Worm (Caenorhabditis elegans) whole organism, L2 larva: ENCODE data around the gene rab-37.
"Not testable (repeated sequence)": the region's sequence is repeated elsewhere in the genome, so short reads cannot be mapped to it uniquely, and the experiment has no call there.

Experiments
- C34F6.9 ChIP-seq: fragments of 150-350 bp; optimal IDR thresholded peaks from 2 replicates; lab custom pipeline; 2014; ENCODE audit warnings: missing biosample characterization, missing genetic modification characterization
- F13H6.1 ChIP-seq: sonication (generic microtip); optimal IDR thresholded peaks from 2 replicates; lab custom pipeline; 2016; ENCODE audit warnings: missing genetic modification characterization, missing compliant biosample characterization
- R02D3.7 ChIP-seq: fragments of 150-350 bp; optimal IDR thresholded peaks from 2 replicates; lab custom pipeline; 2014; ENCODE audit warnings: missing biosample characterization, missing genetic modification characterization
- Y55F3AM.14 ChIP-seq: fragments of 200-800 bp; sonication (Bioruptor generic); optimal IDR thresholded peaks from 2 replicates; lab custom pipeline; 2018; ENCODE audit warnings: mild to moderate bottlenecking, missing genetic modification characterization, missing compliant biosample characterization
- ZK546.5 ChIP-seq: sonication (generic microtip); optimal IDR thresholded peaks from 2 replicates; lab custom pipeline; 2017; ENCODE audit warnings: missing biosample characterization, missing genetic modification characterization
- alr-1 ChIP-seq: fragments of 150-350 bp; optimal IDR thresholded peaks from 2 replicates; lab custom pipeline; 2014; ENCODE audit warnings: missing biosample characterization, missing genetic modification characterization
- ama-1 ChIP-seq: fragments of 150-350 bp; optimal IDR thresholded peaks from 2 replicates; lab custom pipeline; 2018; ENCODE audit warnings: inconsistent platforms
- blmp-1 ChIP-seq: sonication (generic microtip); optimal IDR thresholded peaks from 2 replicates; lab custom pipeline; 2017; ENCODE audit warnings: missing genetic modification characterization, mild to moderate bottlenecking, missing compliant biosample characterization, antibody characterized with exemption, moderate library complexity; ENCODE audit not compliant: insufficient read depth
- ceh-16 ChIP-seq: fragments of 150-350 bp; optimal IDR thresholded peaks from 2 replicates; lab custom pipeline; 2014; ENCODE audit warnings: missing biosample characterization, missing genetic modification characterization
- ceh-82 ChIP-seq: fragments of 150-350 bp; optimal IDR thresholded peaks from 2 replicates; lab custom pipeline; 2014; ENCODE audit warnings: missing biosample characterization, missing genetic modification characterization
- crh-2 ChIP-seq: sonication (generic microtip); optimal IDR thresholded peaks from 2 replicates; lab custom pipeline; 2017; ENCODE audit warnings: missing biosample characterization, missing genetic modification characterization
- dmd-4 ChIP-seq: sonication (generic microtip); optimal IDR thresholded peaks from 2 replicates; lab custom pipeline; 2017; ENCODE audit warnings: missing biosample characterization, missing genetic modification characterization
- elt-1 ChIP-seq: fragments of 150-350 bp; optimal IDR thresholded peaks from 2 replicates; lab custom pipeline; 2014; ENCODE audit warnings: missing biosample characterization, missing genetic modification characterization
- elt-3 ChIP-seq: sonication (generic microtip); optimal IDR thresholded peaks from 2 replicates; lab custom pipeline; 2017; ENCODE audit warnings: missing biosample characterization, missing genetic modification characterization
- fos-1 ChIP-seq: fragments of 150-350 bp; optimal IDR thresholded peaks from 2 replicates; lab custom pipeline; 2014; ENCODE audit warnings: missing biosample characterization, missing genetic modification characterization
- gmeb-1 ChIP-seq: fragments of 150-350 bp; optimal IDR thresholded peaks from 2 replicates; lab custom pipeline; 2014; ENCODE audit warnings: missing biosample characterization, missing genetic modification characterization
- lin-11 ChIP-seq: fragments of 150-350 bp; sonication (generic microtip); optimal IDR thresholded peaks from 2 replicates; lab custom pipeline; 2014; ENCODE audit warnings: missing biosample characterization, missing genetic modification characterization, inconsistent platforms, mixed read lengths
- lin-13 ChIP-seq: fragments of 150-350 bp; optimal IDR thresholded peaks from 2 replicates; lab custom pipeline; 2014; ENCODE audit warnings: missing biosample characterization, missing genetic modification reagents, missing genetic modification characterization
- lin-39 ChIP-seq: fragments of 150-350 bp; optimal IDR thresholded peaks from 2 replicates; lab custom pipeline; 2014; ENCODE audit warnings: missing biosample characterization, missing genetic modification reagents, missing genetic modification characterization
- mbf-1 ChIP-seq: sonication (generic microtip); optimal IDR thresholded peaks from 2 replicates; lab custom pipeline; 2017; ENCODE audit warnings: missing biosample characterization, missing genetic modification characterization
- mdl-1 ChIP-seq, 2 experiments: fragments of 150-350 bp in 1 of 2; sonication (generic microtip) in 1 of 2; optimal IDR thresholded peaks; 2 replicates each; lab custom pipeline; 2017; ENCODE audit warnings: missing biosample characterization in 2 of 2, missing genetic modification characterization in 2 of 2
- nhr-10 ChIP-seq: sonication (generic microtip); optimal IDR thresholded peaks from 2 replicates; lab custom pipeline; 2017; ENCODE audit warnings: missing biosample characterization, missing genetic modification characterization
- nhr-11 ChIP-seq: fragments of 150-350 bp; optimal IDR thresholded peaks from 2 replicates; lab custom pipeline; 2014; ENCODE audit warnings: missing biosample characterization, missing genetic modification characterization
- nhr-12 ChIP-seq: fragments of 150-350 bp; optimal IDR thresholded peaks from 2 replicates; lab custom pipeline; 2014; ENCODE audit warnings: missing biosample characterization, missing genetic modification characterization
- nhr-129 ChIP-seq: fragments of 150-350 bp; optimal IDR thresholded peaks from 2 replicates; lab custom pipeline; 2014; ENCODE audit warnings: missing biosample characterization, missing genetic modification characterization
- nhr-21 ChIP-seq: fragments of 150-350 bp; optimal IDR thresholded peaks from 2 replicates; lab custom pipeline; 2014; ENCODE audit warnings: missing biosample characterization, missing genetic modification characterization
- nhr-6 ChIP-seq: fragments of 150-350 bp; optimal IDR thresholded peaks from 2 replicates; lab custom pipeline; 2014; ENCODE audit warnings: missing biosample characterization, missing genetic modification characterization
- nhr-77 ChIP-seq: fragments of 150-350 bp; optimal IDR thresholded peaks from 2 replicates; lab custom pipeline; 2014; ENCODE audit warnings: missing biosample characterization, missing genetic modification characterization
- peb-1 ChIP-seq: fragments of 150-350 bp; optimal IDR thresholded peaks from 2 replicates; lab custom pipeline; 2014; ENCODE audit warnings: missing biosample characterization, missing genetic modification characterization
- sem-4 ChIP-seq: fragments of 150-350 bp; optimal IDR thresholded peaks from 2 replicates; lab custom pipeline; 2014; ENCODE audit warnings: missing biosample characterization, missing genetic modification reagents, missing genetic modification characterization
- sma-9 ChIP-seq, 2 experiments: fragments of 150-350 bp in 1 of 2; sonication (generic microtip) in 1 of 2; optimal IDR thresholded peaks; 2 replicates each; lab custom pipeline; 2014 to 2016; ENCODE audit warnings: missing genetic modification characterization in 2 of 2, mild to moderate bottlenecking in 1 of 2, missing biosample characterization in 1 of 2, missing compliant biosample characterization in 1 of 2, missing genetic modification reagents in 1 of 2, moderate library complexity in 1 of 2
- snpc-4 ChIP-seq: fragments of 150-350 bp; optimal IDR thresholded peaks from 2 replicates; lab custom pipeline; 2014; ENCODE audit warnings: missing biosample characterization, missing genetic modification characterization
- unc-39 ChIP-seq: fragments of 150-350 bp; optimal IDR thresholded peaks from 2 replicates; lab custom pipeline; 2014; ENCODE audit warnings: missing biosample characterization, missing genetic modification characterization
- unc-55 ChIP-seq: fragments of 150-350 bp; sonication (generic microtip); optimal IDR thresholded peaks from 3 replicates; lab custom pipeline; 2014; ENCODE audit warnings: missing biosample characterization, missing genetic modification reagents, missing genetic modification characterization
- unc-62 ChIP-seq: fragments of 150-350 bp; optimal IDR thresholded peaks from 2 replicates; lab custom pipeline; 2014; ENCODE audit warnings: missing biosample characterization, missing genetic modification reagents, missing genetic modification characterization
- zag-1 ChIP-seq: fragments of 150-350 bp; optimal IDR thresholded peaks from 2 replicates; lab custom pipeline; 2014; ENCODE audit warnings: missing biosample characterization, missing genetic modification characterization
- ztf-1 ChIP-seq: fragments of 200-800 bp; sonication (Bioruptor generic); conservative IDR thresholded peaks from 2 replicates; pipeline ENCODE4 v1.3.6; 2022; ENCODE audit warnings: missing genetic modification characterization, missing compliant biosample characterization
- ztf-11 ChIP-seq: sonication (generic microtip); optimal IDR thresholded peaks from 2 replicates; lab custom pipeline; 2017; ENCODE audit warnings: missing biosample characterization, missing genetic modification characterization
- ztf-4 ChIP-seq: fragments of 150-350 bp; optimal IDR thresholded peaks from 2 replicates; lab custom pipeline; 2014; ENCODE audit warnings: missing biosample characterization, missing genetic modification characterization

rab-37 gene

DNA sequence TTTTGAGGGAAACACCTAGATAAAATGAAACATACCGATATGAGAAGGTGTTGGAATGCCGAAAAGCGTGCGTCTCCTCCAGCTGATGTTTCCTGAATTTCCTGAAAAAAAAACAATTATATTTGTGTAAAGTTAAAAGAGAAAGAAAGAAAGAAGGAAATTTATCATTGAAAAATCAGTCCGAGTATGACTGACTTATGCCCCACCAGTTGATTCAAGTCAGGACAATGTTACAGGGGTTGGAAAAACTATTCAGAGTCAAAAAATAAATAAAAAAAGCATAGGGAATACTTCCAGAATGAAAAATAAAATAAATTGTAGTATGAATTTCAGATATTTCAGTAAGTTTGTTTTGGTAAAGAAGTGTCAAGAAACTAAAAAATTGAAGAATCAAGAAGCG is 28.3 kb downstream of the rab-37 start, which contains the start of gene F20B6.9:
F20B6.9 (minus strand) TSS at position 101 of the 400 bp plus-strand sequence.
- TF ChIP-seq nhr-129 (tag; lab: Kevin White, UChicago); unc-62 (GFP tag; lab: Kevin White, UChicago); dmd-4: not testable (repeated sequence)

ce11 chrX:4202114-4202513 is 33.5 kb downstream of the rab-37 start, which contains the start of gene F20B6.6:
Gene F20B6.6, minus strand, starts transcription at chrX:4202214.
- not testable (repeated sequence) for TF ChIP-seq lin-13 (GFP tag; lab: Kevin White, UChicago); elt-1 (tag; lab: Kevin White, UChicago); ZK546.5

DNA sequence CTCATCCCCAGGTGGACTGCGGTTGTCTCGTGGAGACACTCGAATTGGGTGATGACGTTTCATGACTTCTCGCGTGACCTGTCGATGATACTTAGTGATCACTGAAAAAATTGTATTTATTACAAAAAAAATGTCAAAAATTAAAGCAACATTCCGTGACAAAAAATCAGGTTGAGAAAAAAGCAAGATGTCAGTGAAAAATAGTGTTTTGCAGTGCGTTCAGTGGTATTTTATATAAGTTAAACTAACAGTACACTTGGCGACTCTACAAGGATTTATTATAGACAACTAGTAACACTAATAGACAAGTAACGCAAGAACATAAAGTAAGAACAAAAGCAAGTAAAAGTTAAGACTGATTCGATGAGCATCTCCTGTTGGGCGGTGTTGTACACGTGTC is 35.8 kb downstream of the rab-37 start, which contains the start of gene F20B6.5:
F20B6.5 (minus strand) TSS at position 101 of the 400 bp plus-strand sequence.
- not testable (repeated sequence) for TF ChIP-seq nhr-77, lin-39, zag-1 (tag; lab: Kevin White, UChicago)

DNA sequence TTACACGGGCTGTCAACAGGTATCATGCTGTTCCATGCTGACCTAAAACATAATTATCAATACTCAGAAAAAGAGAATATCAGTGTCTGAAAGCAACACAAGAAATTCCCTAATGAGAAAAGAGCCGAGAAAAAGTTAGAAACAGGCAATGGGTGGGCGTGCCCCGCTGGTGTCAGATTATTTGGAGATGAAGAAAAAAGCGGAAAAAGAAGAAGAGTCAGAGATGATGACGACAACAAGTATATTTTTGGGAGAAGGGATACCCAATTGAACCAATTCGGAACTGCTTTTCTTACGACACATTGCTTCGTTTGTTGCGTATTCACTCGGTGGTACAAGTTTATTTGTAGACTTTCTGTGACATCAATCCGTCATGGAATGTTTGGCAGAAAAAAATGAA is 39.2 kb downstream of the rab-37 start, which contains the start of gene F20B6.4:
F20B6.4 (minus strand) TSS at position 101 of the 400 bp plus-strand sequence.
- no peak for TF ChIP-seq ztf-11 (tag; lab: Kevin White, UChicago)
- no peak for TF ChIP-seq ceh-16 (tag; lab: Kevin White, UChicago)
- no peak for TF ChIP-seq sem-4 (tag; lab: Kevin White, UChicago)
- TF ChIP-seq fos-1 (tag; lab: Kevin White, UChicago): no peak
- no peak for TF ChIP-seq nhr-10 (tag; lab: Kevin White, UChicago)
- TF ChIP-seq R02D3.7 (tag; lab: Kevin White, UChicago): no peak
- TF ChIP-seq ama-1 (lab: Kevin White, UChicago): no peak
- no peak for TF ChIP-seq gmeb-1
- TF ChIP-seq elt-1 (tag; lab: Kevin White, UChicago): no peak
- TF ChIP-seq alr-1: no peak
- no peak for TF ChIP-seq nhr-6 (tag; lab: Kevin White, UChicago)
- TF ChIP-seq mbf-1 (tag; lab: Kevin White, UChicago): no peak
- no peak for TF ChIP-seq dmd-4
- TF ChIP-seq Y55F3AM.14: no peak
- no peak for TF ChIP-seq unc-62 (GFP tag; lab: Kevin White, UChicago)
- no peak for TF ChIP-seq lin-39 (tag; lab: Kevin White, UChicago)
- TF ChIP-seq peb-1 (tag; lab: Kevin White, UChicago): no peak
- TF ChIP-seq ceh-82 (tag; lab: Kevin White, UChicago): no peak

DNA sequence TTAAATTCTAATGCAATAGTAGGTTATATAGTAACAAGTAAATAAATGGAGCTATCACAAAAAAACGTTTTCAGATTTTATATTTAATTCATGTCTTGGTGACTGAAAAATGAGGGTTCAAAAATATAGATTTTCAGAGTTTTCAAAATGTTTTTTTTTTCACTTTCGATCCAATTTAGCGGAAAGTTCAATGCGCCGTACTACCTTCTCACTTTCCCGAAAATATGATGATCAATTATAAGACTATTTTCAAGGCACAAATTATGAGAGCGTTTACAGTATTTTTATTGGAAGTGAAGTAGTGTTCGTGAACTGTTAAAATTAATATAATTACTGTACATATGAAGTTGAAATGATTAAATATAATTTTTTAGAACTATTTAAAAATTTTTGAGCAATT is 42.6 kb downstream of the rab-37 start:
- TF ChIP-seq alr-1: no peak
- peak; percentile 20 for TF ChIP-seq ztf-4 (tag; lab: Kevin White, UChicago)
- TF ChIP-seq gmeb-1: peak; percentile 25
- TF ChIP-seq nhr-21 (tag; lab: Kevin White, UChicago): peak; percentile 5

- TF ChIP-seq C34F6.9 (tag; lab: Kevin White, UChicago) (no peak), sma-9 (GFP tag; optimal IDR thresholded peaks at IDR 0.05; lab: Kevin White, UChicago) (no peak), sma-9 (tag; optimal IDR thresholded peaks at IDR 0.05; lab: Kevin White, UChicago) (no peak), crh-2 (no peak)
Measured at ce11 chrX:4192235-4192634, 43.4 kb downstream of the rab-37 start.

DNA sequence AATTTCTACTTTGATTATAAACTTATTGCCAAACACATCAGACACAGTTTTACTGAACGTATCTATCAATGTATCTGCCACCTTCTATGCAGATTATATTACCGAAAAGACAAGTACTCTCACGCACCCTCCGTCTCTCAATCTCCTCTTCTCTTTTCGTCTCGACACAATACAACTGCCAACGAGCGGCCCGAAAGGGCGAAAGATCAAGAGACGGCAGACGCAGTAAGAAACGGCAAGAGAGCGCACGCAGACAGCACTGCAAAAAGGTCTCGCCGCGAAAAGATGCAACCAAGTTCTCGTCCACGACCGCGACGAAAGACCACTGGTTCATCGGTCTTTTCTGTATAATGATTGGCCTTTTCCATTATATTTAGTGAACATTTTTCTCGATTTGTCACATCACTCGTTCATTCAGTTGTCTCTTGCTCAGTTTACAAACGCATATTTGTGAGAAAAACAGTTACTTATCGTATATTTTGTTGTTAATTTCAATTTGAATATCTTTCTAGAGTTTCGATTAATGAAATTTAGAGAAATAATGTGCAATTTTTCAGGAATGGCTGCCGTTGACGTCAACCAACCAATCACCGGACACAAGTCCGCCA is 45.0 kb downstream of the rab-37 start, which contains the start of gene vha-12:
vha-12 (plus strand) TSS at position 558 of the 608 bp plus-strand sequence.
- TF ChIP-seq unc-39 (tag; lab: Kevin White, UChicago): no peak
- TF ChIP-seq elt-3 (tag; lab: Kevin White, UChicago): no peak
- TF ChIP-seq nhr-77 (tag; lab: Kevin White, UChicago): peak; percentile 17
- TF ChIP-seq nhr-11 (tag; lab: Kevin White, UChicago): peak; percentile 18
- TF ChIP-seq blmp-1 (tag; lab: Kevin White, UChicago): peak; percentile 56
- TF ChIP-seq nhr-12 (tag; lab: Kevin White, UChicago): no peak
- TF ChIP-seq ztf-1 (GFP tag; lab: Robert Waterston, UW): no peak
- TF ChIP-seq snpc-4 (tag; lab: Kevin White, UChicago): peak; percentile 66
- no peak for TF ChIP-seq lin-39 (tag; lab: Kevin White, UChicago)
- TF ChIP-seq ama-1 (lab: Kevin White, UChicago): peak; percentile 64
- peak; percentile 93 for TF ChIP-seq unc-55
- peak; percentile 95 for TF ChIP-seq C34F6.9 (tag; lab: Kevin White, UChicago)
- TF ChIP-seq mbf-1 (tag; lab: Kevin White, UChicago): no peak
- peak; percentile 94 for TF ChIP-seq F13H6.1 (tag; lab: Kevin White, UChicago)
- peak; percentile 86 for TF ChIP-seq lin-11
- TF ChIP-seq unc-62 (GFP tag; lab: Kevin White, UChicago): no peak
- TF ChIP-seq mdl-1 (tag; optimal IDR thresholded peaks at IDR 0.05; lab: Kevin White, UChicago): peak; percentile 54 to 65
- TF ChIP-seq lin-13 (GFP tag; lab: Kevin White, UChicago): peak; percentile 90
- TF ChIP-seq nhr-6 (tag; lab: Kevin White, UChicago): peak; percentile 71
- peak; percentile 97 for TF ChIP-seq crh-2
- TF ChIP-seq nhr-21 (tag; lab: Kevin White, UChicago): peak; percentile 91
